Worm (Caenorhabditis elegans) whole organism, L1 larva: ENCODE data around the gene dbn-1.

Source experiments
- C34B4.2 ChIP-seq: sonication (generic microtip); optimal IDR thresholded peaks from 2 replicates; lab custom pipeline; 2017; ENCODE audit warnings: mild to moderate bottlenecking, missing genetic modification characterization, missing compliant biosample characterization
- F16B12.6 ChIP-seq: fragments of 150-350 bp; optimal IDR thresholded peaks from 2 replicates; lab custom pipeline; 2014; ENCODE audit warnings: missing biosample characterization, missing genetic modification characterization
- Y116A8C.19 ChIP-seq: sonication (generic microtip); optimal IDR thresholded peaks from 2 replicates; lab custom pipeline; 2016; ENCODE audit warnings: missing compliant biosample characterization, missing genetic modification characterization, borderline replicate concordance
- alr-1 ChIP-seq: fragments of 200-800 bp; sonication (Bioruptor generic); optimal IDR thresholded peaks from 2 replicates; lab custom pipeline; 2018; ENCODE audit warnings: borderline replicate concordance, mild to moderate bottlenecking, missing genetic modification characterization, missing compliant biosample characterization
- blmp-1 ChIP-seq: fragments of 150-350 bp; optimal IDR thresholded peaks from 2 replicates; lab custom pipeline; 2014; ENCODE audit warnings: missing biosample characterization, missing genetic modification characterization
- ceh-8 ChIP-seq: fragments of 200-800 bp; sonication (Bioruptor generic); optimal IDR thresholded peaks from 2 replicates; lab custom pipeline; 2018; ENCODE audit warnings: mild to moderate bottlenecking, missing genetic modification characterization, moderate library complexity, missing compliant biosample characterization
- ceh-88 ChIP-seq: fragments of 200-800 bp; sonication (Bioruptor generic); IDR thresholded peaks from 2 replicates; pipeline ENCODE4 v1.3.6; 2022; ENCODE audit warnings: missing genetic modification characterization, missing compliant biosample characterization
- ces-1 ChIP-seq: fragments of 150-350 bp; optimal IDR thresholded peaks from 2 replicates; lab custom pipeline; 2014; ENCODE audit warnings: missing biosample characterization, missing genetic modification reagents, missing genetic modification characterization
- dsc-1 ChIP-seq: sonication (generic microtip); optimal IDR thresholded peaks from 2 replicates; lab custom pipeline; 2016; ENCODE audit warnings: mild to moderate bottlenecking, missing genetic modification characterization, missing compliant biosample characterization
- efl-1 ChIP-seq, 4 experiments: fragments of 150-350 bp; optimal IDR thresholded peaks in 3 of 4; peaks in 1 of 4; 1 replicate in 1 of 4; 2 replicates in 3 of 4; lab custom pipeline; 2014; ENCODE audit warnings: missing biosample characterization in 2 of 4, missing genetic modification characterization in 2 of 4, missing genetic modification reagents in 2 of 4
- fkh-4 ChIP-seq: sonication (generic microtip); optimal IDR thresholded peaks from 2 replicates; lab custom pipeline; 2016; ENCODE audit warnings: missing compliant biosample characterization, missing genetic modification characterization, borderline replicate concordance
- grh-1 ChIP-seq: fragments of 200-800 bp; sonication (Bioruptor generic); IDR thresholded peaks from 2 replicates; pipeline ENCODE4 v1.3.6; 2022; ENCODE audit warnings: missing genetic modification reagents, missing genetic modification characterization, missing compliant biosample characterization
- isw-1 ChIP-seq: fragments of 200-800 bp; sonication (Bioruptor generic); IDR thresholded peaks from 2 replicates; pipeline ENCODE4 v1.3.6; 2022; ENCODE audit warnings: missing genetic modification characterization, missing compliant biosample characterization
- jun-1 ChIP-seq: fragments of 150-350 bp; optimal IDR thresholded peaks from 2 replicates; lab custom pipeline; 2014; ENCODE audit warnings: missing biosample characterization, missing genetic modification reagents, missing genetic modification characterization
- lin-13 ChIP-seq: fragments of 150-350 bp; optimal IDR thresholded peaks from 2 replicates; lab custom pipeline; 2014; ENCODE audit warnings: missing biosample characterization, missing genetic modification reagents, missing genetic modification characterization
- lin-14 ChIP-seq: fragments of 200-800 bp; sonication (Bioruptor generic); optimal IDR thresholded peaks from 2 replicates; lab custom pipeline; 2018; ENCODE audit warnings: mild to moderate bottlenecking, missing genetic modification characterization, moderate library complexity, missing compliant biosample characterization
- lin-15B ChIP-seq: fragments of 150-350 bp; sonication (generic microtip); optimal IDR thresholded peaks from 3 replicates; lab custom pipeline; 2014; ENCODE audit warnings: missing biosample characterization, missing genetic modification characterization
- lin-35 ChIP-seq, 2 experiments: fragments of 150-350 bp; optimal IDR thresholded peaks; 2 replicates each; lab custom pipeline; 2014; ENCODE audit warnings: missing biosample characterization in 2 of 2, missing genetic modification characterization in 2 of 2, missing genetic modification reagents in 2 of 2
- lir-3 ChIP-seq: sonication (generic microtip); optimal IDR thresholded peaks from 2 replicates; lab custom pipeline; 2016; ENCODE audit warnings: mild to moderate bottlenecking, missing genetic modification characterization, moderate library complexity, missing compliant biosample characterization; ENCODE audit not compliant: poor library complexity
- mab-9 ChIP-seq: fragments of 200-800 bp; sonication (Bioruptor generic); IDR thresholded peaks from 2 replicates; pipeline ENCODE4 v1.3.6; 2022; ENCODE audit warnings: missing genetic modification reagents, missing genetic modification characterization, missing compliant biosample characterization
- mdl-1 ChIP-seq, 2 experiments: fragments of 150-350 bp; optimal IDR thresholded peaks; 2 replicates each; lab custom pipeline; 2014 to 2017; ENCODE audit warnings: missing biosample characterization in 2 of 2, missing genetic modification characterization in 2 of 2, inconsistent platforms in 1 of 2
- nhr-19 ChIP-seq: fragments of 200-800 bp; sonication (Bioruptor generic); conservative IDR thresholded peaks from 2 replicates; pipeline ENCODE4 v1.3.6; 2022; ENCODE audit warnings: missing genetic modification characterization, missing compliant biosample characterization
- nhr-71 ChIP-seq: sonication (generic microtip); optimal IDR thresholded peaks from 2 replicates; lab custom pipeline; 2016; ENCODE audit warnings: mild to moderate bottlenecking, missing genetic modification characterization, moderate library complexity, missing compliant biosample characterization
- nhr-85 ChIP-seq: sonication (generic microtip); peaks from one replicate; lab custom pipeline; 2016; ENCODE audit warnings: missing genetic modification characterization, inconsistent platforms, missing compliant biosample characterization
- nhr-90 ChIP-seq: sonication (generic microtip); optimal IDR thresholded peaks from 2 replicates; lab custom pipeline; 2016; ENCODE audit warnings: mild to moderate bottlenecking, missing genetic modification characterization, missing compliant biosample characterization; ENCODE audit not compliant: poor library complexity
- pax-3 ChIP-seq: fragments of 200-800 bp; sonication (Bioruptor generic); optimal IDR thresholded peaks from 2 replicates; lab custom pipeline; 2018; ENCODE audit warnings: mild to moderate bottlenecking, missing genetic modification characterization, moderate library complexity, missing compliant biosample characterization
- skn-1 ChIP-seq: fragments of 150-350 bp; optimal IDR thresholded peaks from 2 replicates; lab custom pipeline; 2014; ENCODE audit warnings: missing biosample characterization, missing genetic modification characterization
- snu-23 ChIP-seq: sonication (generic microtip); optimal IDR thresholded peaks from 2 replicates; lab custom pipeline; 2016; ENCODE audit warnings: missing genetic modification characterization, missing compliant biosample characterization
- tbx-2 ChIP-seq: sonication (generic microtip); optimal IDR thresholded peaks from 2 replicates; lab custom pipeline; 2016; ENCODE audit warnings: missing genetic modification characterization, missing compliant biosample characterization
- tlp-1 ChIP-seq: fragments of 150-350 bp; optimal IDR thresholded peaks from 2 replicates; lab custom pipeline; 2014; ENCODE audit warnings: missing biosample characterization, missing genetic modification characterization
- unc-62 ChIP-seq: fragments of 150-350 bp; optimal IDR thresholded peaks from 2 replicates; lab custom pipeline; 2014; ENCODE audit warnings: missing biosample characterization, missing genetic modification reagents, missing genetic modification characterization
- xbp-1 ChIP-seq: sonication (generic microtip); optimal IDR thresholded peaks from 2 replicates; lab custom pipeline; 2016; ENCODE audit warnings: missing genetic modification characterization, missing compliant biosample characterization
- zip-4 ChIP-seq: fragments of 200-800 bp; sonication (Bioruptor generic); optimal IDR thresholded peaks from 2 replicates; lab custom pipeline; 2018; ENCODE audit warnings: mild to moderate bottlenecking, missing genetic modification characterization, moderate library complexity, missing compliant biosample characterization
- ztf-11 ChIP-seq, 2 experiments: sonication (generic microtip); optimal IDR thresholded peaks; 2 replicates each; lab custom pipeline; 2016 to 2017; ENCODE audit warnings: missing genetic modification characterization in 2 of 2, missing biosample characterization in 1 of 2, missing compliant biosample characterization in 1 of 2
- ztf-4 ChIP-seq: fragments of 150-350 bp; optimal IDR thresholded peaks from 2 replicates; lab custom pipeline; 2014; ENCODE audit warnings: missing biosample characterization, missing genetic modification characterization

Gene dbn-1

DNA sequence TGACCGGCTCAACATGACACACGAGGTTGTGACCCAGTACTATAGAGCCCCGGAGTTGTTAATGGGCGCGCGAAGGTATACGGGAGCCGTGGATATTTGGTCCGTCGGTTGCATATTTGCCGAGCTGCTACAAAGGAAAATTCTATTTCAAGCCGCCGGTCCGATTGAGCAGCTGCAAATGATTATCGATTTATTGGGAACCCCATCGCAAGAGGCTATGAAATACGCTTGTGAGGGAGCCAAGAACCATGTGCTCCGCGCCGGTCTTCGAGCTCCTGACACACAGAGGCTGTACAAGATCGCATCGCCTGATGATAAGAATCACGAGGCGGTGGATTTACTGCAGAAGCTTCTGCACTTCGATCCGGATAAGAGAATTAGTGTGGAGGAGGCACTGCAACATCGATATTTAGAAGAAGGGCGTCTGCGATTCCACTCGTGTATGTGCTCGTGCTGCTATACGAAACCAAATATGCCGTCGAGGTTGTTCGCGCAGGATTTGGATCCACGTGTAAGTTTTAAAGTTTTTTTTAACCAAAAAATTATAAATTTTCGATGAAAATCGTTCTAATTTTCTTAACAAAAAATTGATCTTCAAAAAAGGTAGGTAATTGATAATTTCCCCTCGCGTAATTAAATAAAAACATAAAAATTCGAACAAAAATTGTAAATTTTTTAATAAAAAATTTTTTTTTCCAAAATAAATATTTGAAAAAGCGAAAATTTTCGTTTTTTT, 39.3 kb downstream of the dbn-1 start:
- TF ChIP-seq snu-23, result no peak
- no peak for TF ChIP-seq unc-62 (GFP tag; lab: Kevin White, UChicago)
- peak; percentile 46 for TF ChIP-seq fkh-4
- no peak for TF ChIP-seq lin-15B (tag; lab: Kevin White, UChicago)
- TF ChIP-seq mdl-1 (tag; optimal IDR thresholded peaks at IDR 0.05; lab: Kevin White, UChicago), result no peak
- no peak for TF ChIP-seq efl-1 (optimal IDR thresholded peaks at IDR 0.05; lab: Kevin White, UChicago)
- peak in 1 of 2 experiments; percentile 83 for TF ChIP-seq efl-1 (GFP tag; optimal IDR thresholded peaks at IDR 0.05 in 1 of 2; lab: Kevin White, UChicago)
- no peak for TF ChIP-seq pax-3 (tag; lab: Kevin White, UChicago)
- no peak for TF ChIP-seq xbp-1 (tag; lab: Kevin White, UChicago)
- no peak for TF ChIP-seq ztf-4 (tag; lab: Kevin White, UChicago)
- TF ChIP-seq lin-35 (GFP tag; optimal IDR thresholded peaks at IDR 0.05; lab: Kevin White, UChicago), result no peak
- no peak for TF ChIP-seq isw-1
- TF ChIP-seq grh-1 (GFP tag; lab: Robert Waterston, UW), result no peak
- no peak for TF ChIP-seq C34B4.2 (tag; lab: Kevin White, UChicago)
- TF ChIP-seq nhr-85, result peak; percentile 50
- peak; percentile 87 for TF ChIP-seq dsc-1 (tag; lab: Kevin White, UChicago)
- TF ChIP-seq mab-9 (GFP tag; lab: Robert Waterston, UW), result no peak

DNA sequence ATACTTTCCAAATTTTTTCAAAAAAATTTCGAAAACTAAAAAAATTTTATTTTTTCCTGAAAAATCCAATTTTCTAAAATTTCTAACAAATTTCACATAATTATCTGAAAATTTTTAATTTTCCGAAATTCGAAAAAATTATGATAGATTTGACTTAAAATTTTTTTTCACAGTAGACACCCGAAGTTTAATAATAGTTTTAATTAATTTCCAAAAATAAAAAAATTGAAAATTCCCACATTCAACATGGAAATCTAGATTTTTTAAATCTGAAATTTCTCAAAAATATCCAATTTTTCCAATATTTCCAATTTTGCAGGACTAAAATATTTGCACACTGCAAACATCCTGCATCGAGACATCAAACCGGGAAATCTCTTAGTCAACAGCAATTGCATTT, 39.9 kb downstream of the dbn-1 start:
- TF ChIP-seq ztf-11 (tag; optimal IDR thresholded peaks at IDR 0.05; lab: Kevin White, UChicago) (no peak), nhr-90 (tag; lab: Kevin White, UChicago) (no peak), nhr-71 (tag; lab: Kevin White, UChicago) (no peak), jun-1 (no peak), efl-1 (optimal IDR thresholded peaks at IDR 0.05; lab: Kevin White, UChicago) (no peak), efl-1 (GFP tag; optimal IDR thresholded peaks at IDR 0.05 in 1 of 2; lab: Kevin White, UChicago) (peak in 1 of 2 experiments; percentile 6)

DNA sequence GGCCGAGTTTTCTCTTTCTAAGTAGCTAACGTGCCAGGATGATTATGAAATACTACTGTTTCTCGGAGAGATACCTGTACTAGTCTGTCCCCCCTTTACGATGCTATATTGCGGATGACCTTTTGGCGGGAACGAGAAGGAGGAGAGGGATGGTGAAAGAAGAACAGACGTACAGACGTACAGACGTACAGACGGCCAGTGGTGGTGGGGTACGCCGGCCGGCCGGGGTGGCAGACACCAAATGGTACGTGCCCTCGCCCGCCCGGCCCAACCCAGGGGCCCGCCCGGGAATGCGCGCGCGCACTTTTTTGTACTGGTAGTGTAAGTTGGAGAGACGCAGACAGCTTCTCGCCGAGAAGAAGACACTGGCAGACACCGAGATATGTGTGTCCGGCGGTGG, 40.8 kb downstream of the dbn-1 start:
- TF ChIP-seq alr-1 (tag; lab: Kevin White, UChicago) (no peak), zip-4 (GFP tag; lab: Kevin White, UChicago) (no peak), nhr-90 (tag; lab: Kevin White, UChicago) (peak; percentile 7), lin-14 (GFP tag; lab: Kevin White, UChicago) (peak; percentile 48), ceh-8 (peak; percentile 18), grh-1 (GFP tag; lab: Robert Waterston, UW) (0 out of 2 replicates have a peak, but pooled peaks have one; percentile 37), dsc-1 (tag; lab: Kevin White, UChicago) (no peak), skn-1 (no peak), lin-15B (tag; lab: Kevin White, UChicago) (no peak), F16B12.6 (tag; lab: Kevin White, UChicago) (no peak), nhr-85 (peak; percentile 71), Y116A8C.19 (tag; lab: Kevin White, UChicago) (no peak), ces-1 (GFP tag; lab: Kevin White, UChicago) (no peak), tbx-2 (tag; lab: Kevin White, UChicago) (no peak), blmp-1 (tag; lab: Kevin White, UChicago) (peak; percentile 70), lin-13 (GFP tag; lab: Kevin White, UChicago) (no peak), ztf-4 (tag; lab: Kevin White, UChicago) (no peak), nhr-19 (GFP tag; lab: Robert Waterston, UW) (no peak), C34B4.2 (tag; lab: Kevin White, UChicago) (no peak)

DNA sequence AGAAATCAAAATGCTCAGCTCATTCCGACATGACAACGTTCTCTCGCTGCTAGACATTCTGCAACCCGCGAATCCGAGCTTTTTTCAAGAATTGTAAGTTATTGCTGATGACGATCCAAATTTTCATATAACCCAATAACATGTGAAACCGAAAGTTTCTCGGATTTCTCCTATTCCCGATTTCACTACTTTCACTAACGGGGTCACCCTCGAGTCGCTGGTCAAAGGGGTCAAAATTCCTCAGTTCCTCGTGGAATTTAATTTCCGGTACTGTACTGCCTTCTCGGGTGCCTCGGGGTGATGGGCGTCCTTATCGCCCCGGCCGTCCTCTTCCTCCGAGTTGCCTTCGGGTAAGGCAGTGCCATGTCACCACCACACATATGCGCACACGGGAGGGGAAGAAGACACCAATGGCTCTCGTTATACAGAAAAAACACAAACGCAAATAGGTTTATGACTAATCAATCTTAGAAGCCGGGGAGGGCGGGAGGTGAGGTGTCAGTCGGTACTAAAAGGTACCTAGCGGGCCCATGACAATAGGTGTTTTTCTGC, 41.6 kb downstream of the dbn-1 start:
- TF ChIP-seq lir-3 (tag; lab: Kevin White, UChicago), result no peak
- TF ChIP-seq blmp-1 (tag; lab: Kevin White, UChicago), result peak; percentile 99
- TF ChIP-seq tlp-1 (tag; lab: Kevin White, UChicago), result no peak
- no peak for TF ChIP-seq ceh-88
